Worm (Caenorhabditis elegans) whole organism, late embryonic: ENCODE results near the gene srx-31.

Experiments
- C08G9.2 ChIP-seq: sonication (generic microtip); optimal IDR thresholded peaks from 2 replicates; lab custom pipeline; 2016; ENCODE audit warnings: mild to moderate bottlenecking, missing genetic modification characterization, moderate library complexity, missing compliant biosample characterization
- C38D4.7 ChIP-seq: fragments of 200-800 bp; sonication (Bioruptor generic); optimal IDR thresholded peaks from 2 replicates; lab custom pipeline; 2018; ENCODE audit warnings: mild to moderate bottlenecking, missing genetic modification characterization, moderate library complexity, missing compliant biosample characterization
- F13H6.1 ChIP-seq: sonication (generic microtip); optimal IDR thresholded peaks from 2 replicates; lab custom pipeline; 2016; ENCODE audit warnings: missing genetic modification characterization, missing compliant biosample characterization
- K02D7.2 ChIP-seq: sonication (generic microtip); optimal IDR thresholded peaks from 2 replicates; lab custom pipeline; 2017; ENCODE audit warnings: mild to moderate bottlenecking, missing genetic modification characterization, missing compliant biosample characterization
- Y22D7AL.16 ChIP-seq: sonication (generic microtip); optimal IDR thresholded peaks from 2 replicates; lab custom pipeline; 2016; ENCODE audit warnings: missing genetic modification characterization, missing compliant biosample characterization
- ceh-18 ChIP-seq: sonication (generic microtip); optimal IDR thresholded peaks from 2 replicates; lab custom pipeline; 2016; ENCODE audit warnings: missing genetic modification characterization, missing compliant biosample characterization
- ceh-30 ChIP-seq: fragments of 150-350 bp; optimal IDR thresholded peaks from 2 replicates; lab custom pipeline; 2014; ENCODE audit warnings: missing biosample characterization, missing genetic modification characterization
- ceh-31 ChIP-seq: sonication (generic microtip); optimal IDR thresholded peaks from 2 replicates; lab custom pipeline; 2016; ENCODE audit warnings: missing genetic modification characterization, missing compliant biosample characterization
- ceh-48 ChIP-seq: sonication (generic microtip); optimal IDR thresholded peaks from 2 replicates; lab custom pipeline; 2016; ENCODE audit warnings: missing genetic modification characterization, inconsistent platforms, missing compliant biosample characterization
- ceh-6 ChIP-seq: fragments of 200-800 bp; sonication (Bioruptor generic); optimal IDR thresholded peaks from 2 replicates; lab custom pipeline; 2018; ENCODE audit warnings: mild to moderate bottlenecking, missing genetic modification characterization, missing compliant biosample characterization
- dve-1 ChIP-seq: sonication (generic microtip); optimal IDR thresholded peaks from 2 replicates; lab custom pipeline; 2017; ENCODE audit warnings: antibody characterized with exemption, mild to moderate bottlenecking, missing genetic modification characterization, missing compliant biosample characterization
- elt-2 ChIP-seq: sonication (generic microtip); optimal IDR thresholded peaks from 2 replicates; lab custom pipeline; 2016; ENCODE audit warnings: missing genetic modification reagents, missing genetic modification characterization, missing compliant biosample characterization
- ets-4 ChIP-seq: sonication (generic microtip); optimal IDR thresholded peaks from 2 replicates; lab custom pipeline; 2016; ENCODE audit warnings: missing genetic modification characterization, missing compliant biosample characterization
- gmeb-2 ChIP-seq: sonication (generic microtip); optimal IDR thresholded peaks from 2 replicates; lab custom pipeline; 2016; ENCODE audit warnings: missing genetic modification characterization, inconsistent platforms, missing compliant biosample characterization
- hlh-30 ChIP-seq: sonication (generic microtip); optimal IDR thresholded peaks from 2 replicates; lab custom pipeline; 2017; ENCODE audit warnings: antibody characterized with exemption, missing genetic modification characterization, missing compliant biosample characterization; ENCODE audit not compliant: insufficient read depth
- hlh-6 ChIP-seq: sonication (generic microtip); optimal IDR thresholded peaks from 2 replicates; lab custom pipeline; 2016; ENCODE audit warnings: missing genotype, missing genetic modification characterization, missing compliant biosample characterization
- mec-3 ChIP-seq: sonication (generic microtip); optimal IDR thresholded peaks from 2 replicates; lab custom pipeline; 2016; ENCODE audit warnings: borderline replicate concordance, missing genetic modification characterization, missing compliant biosample characterization
- nfya-1 ChIP-seq: sonication (generic microtip); optimal IDR thresholded peaks from 2 replicates; lab custom pipeline; 2017; ENCODE audit warnings: missing genetic modification characterization, mild to moderate bottlenecking, missing compliant biosample characterization, antibody characterized with exemption, moderate library complexity
- nhr-232 ChIP-seq: sonication (generic microtip); optimal IDR thresholded peaks from 2 replicates; lab custom pipeline; 2016; ENCODE audit warnings: missing genetic modification characterization, missing compliant biosample characterization
- pax-1 ChIP-seq: fragments of 150-350 bp; optimal IDR thresholded peaks from 2 replicates; lab custom pipeline; 2014; ENCODE audit warnings: missing biosample characterization, missing genetic modification characterization
- pha-4 ChIP-seq: fragments of 150-350 bp; optimal IDR thresholded peaks from 2 replicates; lab custom pipeline; 2018; ENCODE audit warnings: missing biosample characterization, missing genetic modification reagents, missing genetic modification characterization
- pros-1 ChIP-seq: fragments of 150-350 bp; optimal IDR thresholded peaks from 2 replicates; lab custom pipeline; 2014; ENCODE audit warnings: missing biosample characterization, missing genetic modification reagents, missing genetic modification characterization
- ttx-3 ChIP-seq: sonication (generic microtip); optimal IDR thresholded peaks from 2 replicates; lab custom pipeline; 2016; ENCODE audit warnings: missing genetic modification reagents, missing genetic modification characterization, missing compliant biosample characterization
- unc-42 ChIP-seq: sonication (generic microtip); optimal IDR thresholded peaks from 2 replicates; lab custom pipeline; 2016; ENCODE audit warnings: missing genotype, missing genetic modification characterization, missing compliant biosample characterization
- unc-55 ChIP-seq: sonication (generic microtip); optimal IDR thresholded peaks from 2 replicates; lab custom pipeline; 2017; ENCODE audit warnings: missing biosample characterization, missing genetic modification reagents, missing genetic modification characterization
- zip-5 ChIP-seq: sonication (generic microtip); optimal IDR thresholded peaks from 2 replicates; lab custom pipeline; 2016; ENCODE audit warnings: missing genetic modification characterization, missing compliant biosample characterization
- ztf-16 ChIP-seq: sonication (generic microtip); optimal IDR thresholded peaks from 2 replicates; lab custom pipeline; 2017; ENCODE audit warnings: missing genetic modification characterization, missing compliant biosample characterization

srx-31 gene

ce11 chrV:774341-774740 lies 48.5 kb downstream of the srx-31 start:
- TF ChIP-seq ceh-48 (tag; lab: Kevin White, UChicago), result no peak
- no peak for TF ChIP-seq C38D4.7 (GFP tag; lab: Kevin White, UChicago)
- no peak for TF ChIP-seq ceh-31 (tag; lab: Kevin White, UChicago)
- TF ChIP-seq ceh-6, result no peak
- TF ChIP-seq nfya-1 (tag; lab: Kevin White, UChicago), result no peak
- no peak for TF ChIP-seq hlh-6 (tag; lab: Kevin White, UChicago)
- TF ChIP-seq C08G9.2 (tag; lab: Kevin White, UChicago), result no peak
- TF ChIP-seq ztf-16 (tag; lab: Kevin White, UChicago), result no peak
- TF ChIP-seq Y22D7AL.16 (tag; lab: Kevin White, UChicago), result no peak
- TF ChIP-seq pha-4 (tag; lab: Kevin White, UChicago), result no peak
- TF ChIP-seq ceh-30, result no peak
- no peak for TF ChIP-seq nhr-232 (tag; lab: Kevin White, UChicago)
- TF ChIP-seq zip-5, result no peak
- no peak for TF ChIP-seq K02D7.2

DNA sequence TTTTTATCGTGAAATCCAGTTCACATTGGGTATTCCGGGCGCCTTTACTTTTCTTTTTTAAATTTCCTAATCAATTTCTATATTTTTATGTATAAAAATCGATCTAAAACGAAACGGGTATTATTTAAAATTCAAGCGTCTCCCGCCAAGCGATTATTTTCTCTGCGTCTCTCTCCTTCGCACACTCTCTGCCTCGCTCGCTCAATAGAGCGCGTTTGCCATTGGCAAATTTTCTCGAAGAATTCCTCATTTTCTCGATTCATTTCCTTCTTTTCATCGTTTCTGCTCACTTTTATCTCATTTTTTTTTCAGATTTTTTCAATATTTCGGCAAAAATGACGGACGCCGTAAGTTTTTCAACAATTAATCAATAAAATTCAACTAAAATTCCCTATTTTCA lies 49.6 kb downstream of the srx-31 start, which contains the start of gene sti-1:
sti-1 (plus strand) TSS at position 263 of the 400 bp plus-strand sequence.
- TF ChIP-seq hlh-30 (tag; lab: Kevin White, UChicago) (no peak), ceh-48 (tag; lab: Kevin White, UChicago) (peak; percentile 10), F13H6.1 (tag; lab: Kevin White, UChicago) (no peak), elt-2 (tag; lab: Kevin White, UChicago) (peak; percentile 44), unc-42 (tag; lab: Kevin White, UChicago) (peak; percentile 64), dve-1 (tag; lab: Kevin White, UChicago) (peak; percentile 36), mec-3 (no peak), ceh-31 (tag; lab: Kevin White, UChicago) (peak; percentile 61), pros-1 (no peak), nfya-1 (tag; lab: Kevin White, UChicago) (peak; percentile 83), unc-55 (peak; percentile 77), pax-1 (tag; lab: Kevin White, UChicago) (peak; percentile 24), ceh-18 (tag; lab: Kevin White, UChicago) (peak; percentile 32), nhr-232 (tag; lab: Kevin White, UChicago) (no peak)

- TF ChIP-seq gmeb-2 (tag; lab: Kevin White, UChicago) (no peak), ets-4 (no peak), ttx-3 (tag; lab: Kevin White, UChicago) (no peak)
These were observed 50.6 kb downstream of the srx-31 start for ce11 chrV:772210-772609.
